Worm (Caenorhabditis elegans): ENCODE results near the gene T12A7.10.

DNA sequence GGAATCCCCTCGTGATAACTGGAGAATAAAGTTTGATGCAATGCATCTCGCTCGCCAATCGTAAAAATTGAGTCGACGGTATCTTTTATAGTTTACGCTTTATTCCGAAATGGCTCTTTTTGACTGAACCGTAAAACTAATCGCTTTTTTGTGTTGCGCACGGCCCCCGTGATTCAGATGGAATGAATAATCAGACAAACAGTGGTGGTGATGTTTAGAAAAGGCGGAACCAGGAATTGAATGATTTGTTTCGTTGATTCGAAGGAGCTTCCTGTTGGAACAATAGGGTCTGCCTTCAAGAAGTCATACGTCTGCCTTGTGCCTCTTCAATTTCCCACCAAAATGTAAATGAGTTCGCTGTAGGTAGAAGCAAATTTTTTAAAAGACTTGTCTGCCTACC is 575 bp downstream of the T12A7.10 start, which contains the start of gene scl-18:
- TF ChIP-seq hpl-2 (GFP tag; optimal IDR thresholded peaks at IDR 0.05) (no peak), lir-3 (tag; optimal IDR thresholded peaks at IDR 0.05; ENCODE audit: poor library complexity) (no peak), nhr-77 (tag; optimal IDR thresholded peaks at IDR 0.05) (no peak), fkh-10 (GFP tag; optimal IDR thresholded peaks at IDR 0.05) (no peak), unc-62 (GFP tag; optimal IDR thresholded peaks at IDR 0.05) (no peak), snu-23 (GFP tag; optimal IDR thresholded peaks at IDR 0.05) (no peak), mef-2 (tag; optimal IDR thresholded peaks at IDR 0.05) (no peak), ces-1 (GFP tag; optimal IDR thresholded peaks at IDR 0.05) (no peak), lsy-2 (tag; optimal IDR thresholded peaks at IDR 0.05) (no peak), ceh-90 (tag; optimal IDR thresholded peaks at IDR 0.05) (no peak), mab-9 (GFP tag; IDR thresholded peaks at IDR 0.05) (no peak)

All from whole organism, L1 larva.